Fruit fly (Drosophila melanogaster) whole organism, wandering third instar larva: ENCODE results near the gene RFeSP.

Experiments
- Abd-B ChIP-seq: fragments of >200 bp; optimal IDR thresholded peaks from 2 replicates; lab custom pipeline; 2017; ENCODE audit warnings: missing biosample characterization, missing genetic modification characterization
- CG32264 ChIP-seq: fragments of 200-800 bp; sonication (Bioruptor generic); optimal IDR thresholded peaks from 2 replicates; lab custom pipeline; 2016; ENCODE audit warnings: missing biosample characterization, missing genetic modification characterization
- CG9705 ChIP-seq: fragments of 200-800 bp; sonication (Bioruptor generic); optimal IDR thresholded peaks from 2 replicates; lab custom pipeline; 2018; ENCODE audit warnings: missing biosample characterization, mild to moderate bottlenecking, missing genetic modification characterization
- CrebA ChIP-seq: fragments of 200-800 bp; sonication (Bioruptor generic); optimal IDR thresholded peaks from 2 replicates; lab custom pipeline; 2016; ENCODE audit warnings: missing biosample characterization, mild to moderate bottlenecking, missing genetic modification characterization, borderline replicate concordance
- Dfd ChIP-seq: fragments of >200 bp; optimal IDR thresholded peaks from 2 replicates; lab custom pipeline; 2017; ENCODE audit warnings: missing biosample characterization, missing genetic modification characterization
- Dif ChIP-seq: fragments of 200-275, 200-300 bp; sonication (Bioruptor generic); optimal IDR thresholded peaks from 2 replicates; lab custom pipeline; 2018; ENCODE audit warnings: missing biosample characterization, missing genetic modification characterization; ENCODE audit not compliant: partially characterized antibody
- GATAd ChIP-seq: sonication (Bioruptor generic); optimal IDR thresholded peaks from 2 replicates; lab custom pipeline; 2016; ENCODE audit warnings: missing biosample characterization, missing genetic modification characterization
- HLH106 ChIP-seq: fragments of 200-800 bp; optimal IDR thresholded peaks from 3 replicates; lab custom pipeline; 2019; ENCODE audit warnings: missing biosample characterization, mild to moderate bottlenecking, missing genetic modification characterization, moderate library complexity
- Hnf4 ChIP-seq: fragments of 200-800 bp; sonication (Bioruptor generic); optimal IDR thresholded peaks from 2 replicates; lab custom pipeline; 2016; ENCODE audit warnings: missing biosample characterization, mild to moderate bottlenecking, missing genetic modification characterization
- Hr78 ChIP-seq: fragments of >200 bp; optimal IDR thresholded peaks from 2 replicates; lab custom pipeline; 2017; ENCODE audit warnings: missing biosample characterization, missing genetic modification characterization
- Hr83 ChIP-seq: fragments of 200-300 bp; sonication (Bioruptor generic); optimal IDR thresholded peaks from 2 replicates; lab custom pipeline; 2016; ENCODE audit warnings: missing biosample characterization, mild to moderate bottlenecking, missing genetic modification characterization, moderate library complexity; ENCODE audit not compliant: poor library complexity, severe bottlenecking
- Jra ChIP-seq: sonication (Bioruptor generic); optimal IDR thresholded peaks from 2 replicates; lab custom pipeline; 2016; ENCODE audit warnings: missing biosample characterization, missing genetic modification characterization
- Mio ChIP-seq: sonication (Bioruptor generic); optimal IDR thresholded peaks from 2 replicates; lab custom pipeline; 2016; ENCODE audit warnings: missing biosample characterization, missing genetic modification characterization
- Myc ChIP-seq: fragments of >200 bp; optimal IDR thresholded peaks from 2 replicates; lab custom pipeline; 2017
- N ChIP-seq: fragments of >200 bp; optimal IDR thresholded peaks from 2 replicates; lab custom pipeline; 2018; ENCODE audit warnings: missing biosample characterization, missing external identifiers, missing genetic modification characterization
- OdsH ChIP-seq: fragments of 200-800 bp; sonication (Bioruptor generic); optimal IDR thresholded peaks from 2 replicates; lab custom pipeline; 2016; ENCODE audit warnings: missing biosample characterization, mild to moderate bottlenecking, missing genetic modification characterization
- Rel ChIP-seq, 2 experiments: fragments of 200-800 bp; sonication (Bioruptor generic) in 1 of 2; optimal IDR thresholded peaks; 2 replicates in 1 of 2; 3 replicates in 1 of 2; lab custom pipeline; 2016 to 2019; ENCODE audit warnings: mild to moderate bottlenecking in 2 of 2, missing biosample characterization in 2 of 2, missing genetic modification characterization in 2 of 2, moderate library complexity in 1 of 2
- Sp1 ChIP-seq: fragments of 200-800 bp; sonication (Bioruptor generic); optimal IDR thresholded peaks from 3 replicates; lab custom pipeline; 2019; ENCODE audit warnings: missing biosample characterization, mild to moderate bottlenecking, missing genetic modification characterization, moderate library complexity
- Vsx2 ChIP-seq: fragments of 200-300, 225-300 bp; sonication (Bioruptor generic); optimal IDR thresholded peaks from 2 replicates; lab custom pipeline; 2018; ENCODE audit warnings: missing biosample characterization, missing genetic modification characterization; ENCODE audit not compliant: partially characterized antibody
- br ChIP-seq: fragments of 200-800 bp; sonication (Bioruptor generic); optimal IDR thresholded peaks from 2 replicates; lab custom pipeline; 2016; ENCODE audit warnings: missing biosample characterization, missing genetic modification characterization
- brk ChIP-seq: fragments of 200-800 bp; sonication (Bioruptor generic); optimal IDR thresholded peaks from 2 replicates; lab custom pipeline; 2016; ENCODE audit warnings: missing biosample characterization, mild to moderate bottlenecking, missing genetic modification characterization
- dl ChIP-seq, 2 experiments: fragments of 175-275, 200-275 bp in 1 of 2; fragments of 200-275 bp in 1 of 2; sonication (Bioruptor generic); optimal IDR thresholded peaks; lab custom pipeline; 2018; ENCODE audit warnings: mild to moderate bottlenecking in 2 of 2, missing biosample characterization in 2 of 2, missing genetic modification characterization in 2 of 2, moderate library complexity in 2 of 2; ENCODE audit not compliant: partially characterized antibody in 2 of 2, insufficient read depth in 1 of 2
- dmrt93B ChIP-seq: fragments of 200-800 bp; sonication (Bioruptor generic); optimal IDR thresholded peaks from 2 replicates; lab custom pipeline; 2018; ENCODE audit warnings: missing biosample characterization, mild to moderate bottlenecking, missing genetic modification characterization
- dsf ChIP-seq: sonication (Bioruptor generic); optimal IDR thresholded peaks from 2 replicates; lab custom pipeline; 2016; ENCODE audit warnings: missing biosample characterization, missing genetic modification characterization, borderline replicate concordance
- ey ChIP-seq: fragments of 200-800 bp; sonication (Bioruptor generic); optimal IDR thresholded peaks from 2 replicates; lab custom pipeline; 2016; ENCODE audit warnings: missing biosample characterization, missing genetic modification characterization
- foxo ChIP-seq, 2 experiments: fragments of 200-800 bp; sonication (Bioruptor generic); optimal IDR thresholded peaks; 2 replicates in 1 of 2; 3 replicates in 1 of 2; lab custom pipeline; 2016 to 2017; ENCODE audit warnings: missing biosample characterization in 2 of 2, missing genetic modification characterization in 2 of 2
- fru ChIP-seq: fragments of 200-800 bp; sonication (Bioruptor generic); optimal IDR thresholded peaks from 3 replicates; lab custom pipeline; 2016; ENCODE audit warnings: missing biosample characterization, mild to moderate bottlenecking, missing genetic modification characterization
- h ChIP-seq: fragments of 200-800 bp; sonication (Bioruptor generic); optimal IDR thresholded peaks from 3 replicates; lab custom pipeline; 2016; ENCODE audit warnings: missing biosample characterization, mild to moderate bottlenecking, missing genetic modification characterization
- jim ChIP-seq: fragments of 175-275, 200-325 bp; sonication (Bioruptor generic); optimal IDR thresholded peaks from 2 replicates; lab custom pipeline; 2016; ENCODE audit warnings: missing biosample characterization, mild to moderate bottlenecking, missing genetic modification characterization
- lola ChIP-seq: fragments of >200 bp; optimal IDR thresholded peaks from 2 replicates; lab custom pipeline; 2017; ENCODE audit warnings: missing biosample characterization, missing genetic modification characterization
- pan ChIP-seq: fragments of >200 bp; optimal IDR thresholded peaks from 2 replicates; lab custom pipeline; 2017
- psq ChIP-seq: fragments of 200-800 bp; sonication (Bioruptor generic); optimal IDR thresholded peaks from 3 replicates; lab custom pipeline; 2017; ENCODE audit warnings: missing biosample characterization, mild to moderate bottlenecking, missing genetic modification characterization, moderate library complexity
- rgr ChIP-seq: fragments of 200-800 bp; sonication (Bioruptor generic); optimal IDR thresholded peaks from 3 replicates; lab custom pipeline; 2016; ENCODE audit warnings: missing biosample characterization, mild to moderate bottlenecking, missing genetic modification characterization
- sage ChIP-seq: fragments of 200-800 bp; sonication (Bioruptor generic); optimal IDR thresholded peaks from 2 replicates; lab custom pipeline; 2016; ENCODE audit warnings: missing biosample characterization, mild to moderate bottlenecking, missing genetic modification characterization
- sv ChIP-seq: fragments of 200-800 bp; sonication (Bioruptor generic); optimal IDR thresholded peaks from 3 replicates; lab custom pipeline; 2016; ENCODE audit warnings: missing biosample characterization, missing genetic modification characterization
- tai ChIP-seq: sonication (Bioruptor generic); optimal IDR thresholded peaks from 2 replicates; lab custom pipeline; 2016; ENCODE audit warnings: missing biosample characterization, missing genetic modification characterization
- usp ChIP-seq: fragments of >200 bp; optimal IDR thresholded peaks from 2 replicates; lab custom pipeline; 2017; ENCODE audit warnings: missing biosample characterization, missing genetic modification characterization
- woc ChIP-seq: sonication (Bioruptor generic); optimal IDR thresholded peaks from 2 replicates; lab custom pipeline; 2016; ENCODE audit warnings: missing biosample characterization, mild to moderate bottlenecking, missing genetic modification characterization

Gene RFeSP

dm6 chr2L:1653800-1654199 is 39.8 kb upstream of the RFeSP start:
- TF ChIP-seq Mio (GFP tag; lab: Kevin White, UChicago), result no peak
- TF ChIP-seq Hr78 (GFP tag; lab: Kevin White, UChicago), result no peak
- TF ChIP-seq OdsH (GFP tag; lab: Kevin White, UChicago), result no peak
- TF ChIP-seq Dfd, result no peak
- TF ChIP-seq tai (GFP tag; lab: Kevin White, UChicago), result no peak
- TF ChIP-seq foxo (GFP tag; optimal IDR thresholded peaks at IDR 0.05; lab: Kevin White, UChicago), result no peak
- no peak for TF ChIP-seq dl (GFP tag; optimal IDR thresholded peaks at IDR 0.05; lab: Kevin White, UChicago; ENCODE audit: insufficient read depth in 1 of 2, partially characterized antibody in 2 of 2)
- no peak for TF ChIP-seq CG32264 (GFP tag; lab: Kevin White, UChicago)

- TF ChIP-seq Hnf4, result no peak
- TF ChIP-seq Hr83 (GFP tag; lab: Kevin White, UChicago), result peak; percentile 26
Observed at dm6 chr2L:1651889-1652288, 37.9 kb upstream of the RFeSP start.

- peak; percentile 25 for TF ChIP-seq fru (GFP tag; lab: Kevin White, UChicago)
- TF ChIP-seq br (GFP tag; lab: Kevin White, UChicago), result peak; percentile 22
- no peak for TF ChIP-seq N (GFP tag; lab: Kevin White, UChicago)
- no peak for TF ChIP-seq CrebA (GFP tag; lab: Kevin White, UChicago)
- TF ChIP-seq Dfd, result no peak
- no peak for TF ChIP-seq ey (GFP tag; lab: Kevin White, UChicago)
- TF ChIP-seq Rel (GFP tag; optimal IDR thresholded peaks at IDR 0.05; lab: Kevin White, UChicago), result no peak
- TF ChIP-seq Rel (tag; optimal IDR thresholded peaks at IDR 0.05; lab: Kevin White, UChicago), result peak; percentile 23
- TF ChIP-seq Abd-B, result no peak
- TF ChIP-seq HLH106, result no peak
- TF ChIP-seq rgr (GFP tag; lab: Kevin White, UChicago), result peak; percentile 39
- no peak for TF ChIP-seq CG32264 (GFP tag; lab: Kevin White, UChicago)
- TF ChIP-seq Jra (GFP tag; lab: Kevin White, UChicago), result no peak
- peak in 1 of 2 experiments; percentile 43 for TF ChIP-seq dl (GFP tag; optimal IDR thresholded peaks at IDR 0.05; lab: Kevin White, UChicago; ENCODE audit: insufficient read depth in 1 of 2, partially characterized antibody in 2 of 2)
- TF ChIP-seq h (GFP tag; lab: Kevin White, UChicago), result peak; percentile 51
- no peak for TF ChIP-seq woc (GFP tag; lab: Kevin White, UChicago)
- TF ChIP-seq usp (GFP tag; lab: Kevin White, UChicago), result no peak
- no peak for TF ChIP-seq sage (GFP tag; lab: Kevin White, UChicago)
- TF ChIP-seq Hr78 (GFP tag; lab: Kevin White, UChicago), result no peak
- TF ChIP-seq OdsH (GFP tag; lab: Kevin White, UChicago), result peak; percentile 26
- no peak for TF ChIP-seq sv (GFP tag; lab: Kevin White, UChicago)
- no peak for TF ChIP-seq GATAd (GFP tag; lab: Kevin White, UChicago)
- no peak for TF ChIP-seq Mio (GFP tag; lab: Kevin White, UChicago)
- TF ChIP-seq dmrt93B, result no peak
- no peak for TF ChIP-seq tai (GFP tag; lab: Kevin White, UChicago)
- TF ChIP-seq Hr83 (GFP tag; lab: Kevin White, UChicago), result peak; percentile 68
- peak; percentile 79 for TF ChIP-seq Dif (GFP tag; lab: Kevin White, UChicago)
- peak; percentile 30 for TF ChIP-seq Hnf4
- no peak for TF ChIP-seq jim (GFP tag; lab: Kevin White, UChicago)
- TF ChIP-seq Myc (lab: Kevin White, UChicago), result no peak
- TF ChIP-seq lola, result no peak
- no peak for TF ChIP-seq brk (GFP tag; lab: Kevin White, UChicago)
- peak; percentile 41 for TF ChIP-seq psq
- TF ChIP-seq CG9705, result no peak
- TF ChIP-seq pan (lab: Kevin White, UChicago), result no peak
- peak in 1 of 2 experiments; percentile 36 for TF ChIP-seq foxo (GFP tag; optimal IDR thresholded peaks at IDR 0.05; lab: Kevin White, UChicago)
- TF ChIP-seq Sp1 (GFP tag; lab: Kevin White, UChicago), result peak; percentile 38
- no peak for TF ChIP-seq dsf (GFP tag; lab: Kevin White, UChicago)
- peak; percentile 22 for TF ChIP-seq Vsx2 (GFP tag; lab: Kevin White, UChicago)
Observed at dm6 chr2L:1651053-1651452, 37.1 kb upstream of the RFeSP start, which contains the start of gene chinmo. Gene chinmo, plus strand, starts transcription at chr2L:1651258.
